Fruit fly (Drosophila melanogaster): ENCODE measurements around the gene Srp54k.

The Srp54k gene

DNA sequence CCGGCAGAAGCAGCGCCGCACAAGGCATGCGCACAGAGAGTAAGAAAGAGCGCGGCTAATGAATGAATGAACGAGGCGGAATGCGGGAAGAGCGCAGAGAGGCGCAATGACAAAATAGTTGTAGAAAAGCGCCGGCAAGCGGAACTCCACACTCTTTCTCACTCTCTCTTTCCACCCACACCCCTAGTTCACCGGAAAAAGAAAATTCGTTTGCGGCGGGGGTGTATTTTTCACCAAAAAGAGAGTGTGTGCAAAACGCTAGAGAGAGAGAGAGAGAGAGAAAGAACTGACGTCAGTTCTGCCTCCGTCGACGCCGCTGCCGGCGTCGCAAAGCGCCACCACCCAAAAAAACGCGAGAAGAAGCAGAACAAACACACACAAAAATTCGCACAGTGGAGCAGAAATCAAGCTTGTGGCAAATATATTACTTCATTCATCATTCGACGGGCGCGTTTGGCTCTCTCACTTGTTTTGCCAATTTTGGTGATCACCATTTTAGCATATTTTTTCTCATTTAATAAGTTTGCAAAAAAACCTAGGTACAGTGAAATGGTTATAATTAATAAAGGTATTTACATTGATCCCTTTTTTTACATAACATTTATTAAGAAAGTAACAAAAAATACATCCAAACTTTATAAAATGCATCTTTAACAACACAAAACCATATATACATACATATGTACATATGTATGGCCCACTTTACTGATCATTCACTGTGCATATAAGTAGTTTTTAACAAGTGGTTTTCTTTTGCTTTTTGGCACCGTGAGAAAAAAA lies 32.6 kb downstream of the Srp54k start (continued):
- peak; percentile 62 for TF ChIP-seq CG15269 (tag; optimal IDR thresholded peaks at IDR 0.05)
- peak; percentile 41 for TF ChIP-seq Hr3 (GFP tag; optimal IDR thresholded peaks at IDR 0.05)
- no peak for TF ChIP-seq hkb (optimal IDR thresholded peaks at IDR 0.05)
- peak; percentile 55; the same call in 1 of the 2 replicates for TF ChIP-seq hkb (GFP tag; IDR thresholded peaks at IDR 0.05)
- no peak for TF ChIP-seq CG7357 (GFP tag; IDR thresholded peaks at IDR 0.05)
- TF ChIP-seq CG3838 (GFP tag; optimal IDR thresholded peaks at IDR 0.05) = no peak
- no peak for TF ChIP-seq Sry-δ (GFP tag; optimal IDR thresholded peaks at IDR 0.05)
- no peak for TF ChIP-seq insv (GFP tag; optimal IDR thresholded peaks at IDR 0.05)
- TF ChIP-seq CG31388 (GFP tag; optimal IDR thresholded peaks at IDR 0.05) = no peak
- TF ChIP-seq ac (GFP tag; optimal IDR thresholded peaks at IDR 0.05) = no peak
- TF ChIP-seq CG8944 (GFP tag; optimal IDR thresholded peaks at IDR 0.05) = peak; percentile 9
- TF ChIP-seq inv (GFP tag; IDR thresholded peaks at IDR 0.05; ENCODE audit: partially characterized antibody) = no peak
- no peak for TF ChIP-seq CG4404 (GFP tag; IDR thresholded peaks at IDR 0.05)
- peak; percentile 4 for TF ChIP-seq CG12744 (GFP tag; optimal IDR thresholded peaks at IDR 0.05)
- TF ChIP-seq CG3163 (GFP tag; optimal IDR thresholded peaks at IDR 0.05) = peak; percentile 86
- TF ChIP-seq dysf (GFP tag; IDR thresholded peaks at IDR 0.05) = peak; percentile 62; the same call in 2 of the 3 replicates
- TF ChIP-seq CG12071 (GFP tag; optimal IDR thresholded peaks at IDR 0.05) = no peak
- TF ChIP-seq sc (optimal IDR thresholded peaks at IDR 0.05) = no peak
- TF ChIP-seq sc (GFP tag; optimal IDR thresholded peaks at IDR 0.05) = no peak
- peak; percentile 15 for TF ChIP-seq cg (GFP tag; optimal IDR thresholded peaks at IDR 0.05)
- peak; percentile 29 for TF ChIP-seq Antp (GFP tag; optimal IDR thresholded peaks at IDR 0.05)
- TF ChIP-seq tin (GFP tag; optimal IDR thresholded peaks at IDR 0.05) = no peak
- no peak for TF ChIP-seq CG6791 (GFP tag; IDR thresholded peaks at IDR 0.05; ENCODE audit: partially characterized antibody)
- TF ChIP-seq lmd (GFP tag; IDR thresholded peaks at IDR 0.05) = peak; percentile 54; the same call in 1 of the 2 replicates
- TF ChIP-seq Stat92E (GFP tag; optimal IDR thresholded peaks at IDR 0.05) = peak in 1 of 3 experiments; percentile 27
- TF ChIP-seq hth (optimal IDR thresholded peaks at IDR 0.05) = no peak
- TF ChIP-seq knrl (GFP tag; IDR thresholded peaks at IDR 0.05; ENCODE audit: partially characterized antibody) = no peak
- TF ChIP-seq shn (GFP tag; optimal IDR thresholded peaks at IDR 0.05) = peak; percentile 55
- peak; percentile 62 for TF ChIP-seq CG34224 (GFP tag; IDR thresholded peaks at IDR 0.05; ENCODE audit: partially characterized antibody)
- TF ChIP-seq hb (GFP tag; IDR thresholded peaks at IDR 0.05; ENCODE audit: partially characterized antibody) = no peak
- no peak for TF ChIP-seq tx (GFP tag; optimal IDR thresholded peaks at IDR 0.05)
- no peak for TF ChIP-seq dan (GFP tag; IDR thresholded peaks at IDR 0.05)
- TF ChIP-seq slbo (GFP tag; IDR thresholded peaks at IDR 0.05) = peak; percentile 60
- peak; percentile 53 for TF ChIP-seq fd96Cb (tag; optimal IDR thresholded peaks at IDR 0.05)
- peak; percentile 29 for TF ChIP-seq pnt (GFP tag; optimal IDR thresholded peaks at IDR 0.05)
- no peak for TF ChIP-seq ssp (GFP tag; IDR thresholded peaks at IDR 0.05)
- TF ChIP-seq Lpt (GFP tag; optimal IDR thresholded peaks at IDR 0.05) = no peak
- no peak for TF ChIP-seq CG10431 (GFP tag; optimal IDR thresholded peaks at IDR 0.05)
- TF ChIP-seq CG3995 (GFP tag; optimal IDR thresholded peaks at IDR 0.05) = no peak
- TF ChIP-seq Dp (GFP tag; optimal IDR thresholded peaks at IDR 0.05) = no peak
- TF ChIP-seq chif (GFP tag; optimal IDR thresholded peaks at IDR 0.05) = peak; percentile 33 to 39
- peak; percentile 76 for TF ChIP-seq gem (tag; optimal IDR thresholded peaks at IDR 0.05)
- peak; percentile 83 for TF ChIP-seq CG18619 (GFP tag; optimal IDR thresholded peaks at IDR 0.05)
- TF ChIP-seq zen (tag; optimal IDR thresholded peaks at IDR 0.05) = no peak
- TF ChIP-seq CG8359 (GFP tag; optimal IDR thresholded peaks at IDR 0.05; ENCODE audit: borderline replicate concordance) = peak; percentile 22
- no peak for TF ChIP-seq wor (GFP tag; IDR thresholded peaks at IDR 0.05)
- peak; percentile 30 for TF ChIP-seq ab (GFP tag; optimal IDR thresholded peaks at IDR 0.05)
- no peak for TF ChIP-seq Dref (GFP tag; IDR thresholded peaks at IDR 0.05)
- no peak for TF ChIP-seq peb (GFP tag; IDR thresholded peaks at IDR 0.05)
- TF ChIP-seq nom (GFP tag; optimal IDR thresholded peaks at IDR 0.05) = peak; percentile 9

Measured in whole organism, embryonic.